Fruit fly (Drosophila melanogaster) whole organism, embryonic: ENCODE measurements around the gene CG12182.
A peak's percentile ranks its signal among the peaks of the same experiment; 100 is the strongest.

ENCODE experiments used
- Antp ChIP-seq: fragments of 200-800 bp; sonication (Bioruptor generic); optimal IDR thresholded peaks from 3 replicates; lab custom pipeline; 2016; ENCODE audit warnings: missing biosample characterization, missing genetic modification characterization
- Bgb ChIP-seq: fragments of 200-800 bp; sonication (Bioruptor generic); IDR thresholded peaks from 2 replicates; pipeline ENCODE4 v1.3.6; 2022; ENCODE audit warnings: missing biosample characterization, missing genetic modification characterization; ENCODE audit not compliant: partially characterized antibody
- CG11695 ChIP-seq: fragments of 200-800 bp; sonication (Bioruptor generic); IDR thresholded peaks from 3 replicates; pipeline ENCODE4 v1.3.6; 2022; ENCODE audit warnings: missing biosample characterization, missing genetic modification characterization
- CG12659 ChIP-seq: fragments of 200-800 bp; sonication (Bioruptor generic); optimal IDR thresholded peaks from 3 replicates; lab custom pipeline; 2017; ENCODE audit warnings: mild to moderate bottlenecking, missing biosample characterization, missing genetic modification reagents, missing genetic modification characterization
- CG13424 ChIP-seq: fragments of 200-800 bp; sonication (Bioruptor generic); optimal IDR thresholded peaks from 2 replicates; lab custom pipeline; 2019; ENCODE audit warnings: missing biosample characterization, mild to moderate bottlenecking, missing genetic modification characterization, moderate library complexity
- CG14965 ChIP-seq: fragments of 200-800 bp; sonication (Bioruptor generic); optimal IDR thresholded peaks from 2 replicates; lab custom pipeline; 2016; ENCODE audit warnings: missing biosample characterization, missing genetic modification characterization, borderline replicate concordance
- CG15269 ChIP-seq: fragments of 200-800 bp; sonication (Bioruptor generic); optimal IDR thresholded peaks from 2 replicates; lab custom pipeline; 2018; ENCODE audit warnings: missing biosample characterization, mild to moderate bottlenecking, missing genetic modification characterization, moderate library complexity
- CG15601 ChIP-seq: fragments of 200-800 bp; sonication (Bioruptor generic); optimal IDR thresholded peaks from 3 replicates; lab custom pipeline; 2019; ENCODE audit warnings: missing biosample characterization, mild to moderate bottlenecking, missing genetic modification characterization, moderate library complexity
- CG18599 ChIP-seq: fragments of 200-800 bp; sonication (Bioruptor generic); optimal IDR thresholded peaks from 3 replicates; lab custom pipeline; 2017; ENCODE audit warnings: missing biosample characterization, missing genetic modification characterization, mild to moderate bottlenecking, moderate library complexity, missing genetic modification reagents
- CG18764 ChIP-seq: fragments of 200-800 bp; sonication (Bioruptor generic); optimal IDR thresholded peaks from 3 replicates; lab custom pipeline; 2016; ENCODE audit warnings: missing biosample characterization, missing genetic modification characterization
- CG30020 ChIP-seq: fragments of 200-800 bp; optimal IDR thresholded peaks from 2 replicates; lab custom pipeline; 2019; ENCODE audit warnings: missing biosample characterization, mild to moderate bottlenecking, missing genetic modification characterization, moderate library complexity
- CG3281 ChIP-seq: fragments of 200-800 bp; sonication (Bioruptor generic); optimal IDR thresholded peaks from 3 replicates; lab custom pipeline; 2017; ENCODE audit warnings: missing biosample characterization, mild to moderate bottlenecking, missing genetic modification characterization
- CG43689 ChIP-seq: fragments of 200-800 bp; sonication (Bioruptor generic); IDR thresholded peaks from 2 replicates; pipeline ENCODE4 v1.3.6; 2022; ENCODE audit warnings: missing biosample characterization, missing genetic modification characterization
- CG6654 ChIP-seq: fragments of 200-800 bp; sonication (Bioruptor generic); optimal IDR thresholded peaks from 2 replicates; lab custom pipeline; 2017; ENCODE audit warnings: missing biosample characterization, mild to moderate bottlenecking, missing genetic modification characterization
- CG8089 ChIP-seq: fragments of 200-800 bp; sonication (Bioruptor generic); optimal IDR thresholded peaks from 3 replicates; lab custom pipeline; 2016; ENCODE audit warnings: missing biosample characterization, missing genetic modification characterization
- CG8478 ChIP-seq: fragments of >200 bp; optimal IDR thresholded peaks from 2 replicates; lab custom pipeline; 2018
- CG9876 ChIP-seq: fragments of 200-800 bp; sonication (Bioruptor generic); optimal IDR thresholded peaks from 2 replicates; lab custom pipeline; 2016; ENCODE audit warnings: missing biosample characterization, missing genetic modification characterization
- GATAe ChIP-seq: fragments of 200-800 bp; sonication (Bioruptor generic); conservative IDR thresholded peaks from 2 replicates; pipeline ENCODE4 v1.3.6; 2022; ENCODE audit warnings: missing biosample characterization, missing genetic modification characterization
- HLH4C ChIP-seq: fragments of 200-800 bp; sonication (Bioruptor generic); IDR thresholded peaks from 3 replicates; pipeline ENCODE4 v1.3.6; 2022; ENCODE audit warnings: missing biosample characterization, missing genetic modification characterization; ENCODE audit not compliant: partially characterized antibody
- Hand ChIP-seq: fragments of 200-800 bp; sonication (Bioruptor generic); optimal IDR thresholded peaks from 2 replicates; lab custom pipeline; 2017; ENCODE audit warnings: mild to moderate bottlenecking, missing biosample characterization, missing genetic modification reagents, missing genetic modification characterization
- Hmr ChIP-seq: fragments of 200-800 bp; sonication (Bioruptor generic); optimal IDR thresholded peaks from 3 replicates; lab custom pipeline; 2017; ENCODE audit warnings: mild to moderate bottlenecking, missing biosample characterization, missing genetic modification reagents, missing genetic modification characterization
- Hr3 ChIP-seq: fragments of 200-800 bp; sonication (Bioruptor generic); optimal IDR thresholded peaks from 3 replicates; lab custom pipeline; 2016; ENCODE audit warnings: missing biosample characterization, missing genetic modification characterization
- Hr39 ChIP-seq: fragments of >200 bp; optimal IDR thresholded peaks from 2 replicates; lab custom pipeline; 2017
- Mad ChIP-seq: fragments of 200-800 bp; sonication (Bioruptor generic); optimal IDR thresholded peaks from 2 replicates; lab custom pipeline; 2016; ENCODE audit warnings: missing biosample characterization, missing genetic modification characterization
- Max ChIP-seq: fragments of 200-800 bp; sonication (Bioruptor generic); optimal IDR thresholded peaks from 2 replicates; lab custom pipeline; 2016; ENCODE audit warnings: missing biosample characterization, mild to moderate bottlenecking, missing genetic modification characterization
- Meics ChIP-seq: fragments of 200-800 bp; sonication (Bioruptor generic); optimal IDR thresholded peaks from 2 replicates; lab custom pipeline; 2017; ENCODE audit warnings: missing biosample characterization, mild to moderate bottlenecking, missing genetic modification characterization
- Nf-YA ChIP-seq: fragments of 200-800 bp; sonication (Bioruptor generic); IDR thresholded peaks from 2 replicates; pipeline ENCODE4 v1.3.6; 2022; ENCODE audit warnings: missing biosample characterization, missing genetic modification characterization
- Nf-YC ChIP-seq: fragments of 200-800 bp; optimal IDR thresholded peaks from 3 replicates; lab custom pipeline; 2019; ENCODE audit warnings: missing biosample characterization, mild to moderate bottlenecking, missing genetic modification characterization, moderate library complexity
- Sox100B ChIP-seq: fragments of 200-800 bp; sonication (Bioruptor generic); optimal IDR thresholded peaks from 3 replicates; lab custom pipeline; 2018; ENCODE audit warnings: missing biosample characterization, mild to moderate bottlenecking, missing genetic modification characterization
- Taf1 ChIP-seq: fragments of 200-800 bp; sonication (Bioruptor generic); IDR thresholded peaks from 2 replicates; pipeline ENCODE4 v1.3.6; 2022; ENCODE audit warnings: missing biosample characterization, missing genetic modification characterization
- Xrp1 ChIP-seq: fragments of 200-800 bp; sonication (Bioruptor generic); IDR thresholded peaks from 2 replicates; pipeline ENCODE4 v1.3.6; 2022; ENCODE audit warnings: missing biosample characterization, missing genetic modification characterization
- caup ChIP-seq: fragments of 200-800 bp; sonication (Bioruptor generic); optimal IDR thresholded peaks from 3 replicates; lab custom pipeline; 2017; ENCODE audit warnings: missing biosample characterization, mild to moderate bottlenecking, missing genetic modification characterization, moderate library complexity; ENCODE audit not compliant: severe bottlenecking
- crp ChIP-seq, 2 experiments: fragments of 200-800 bp; sonication (Bioruptor generic); optimal IDR thresholded peaks; 2 replicates in 1 of 2; 3 replicates in 1 of 2; lab custom pipeline; 2017; ENCODE audit warnings: missing biosample characterization in 2 of 2, missing genetic modification characterization in 2 of 2, mild to moderate bottlenecking in 1 of 2, moderate library complexity in 1 of 2
- dimm ChIP-seq: fragments of 200-800 bp; sonication (Bioruptor generic); IDR thresholded peaks from 2 replicates; pipeline ENCODE4 v1.3.6; 2022; ENCODE audit warnings: missing biosample characterization, missing genetic modification characterization
- fd102C ChIP-seq: fragments of 200-800 bp; sonication (Bioruptor generic); optimal IDR thresholded peaks from 2 replicates; lab custom pipeline; 2018; ENCODE audit warnings: missing biosample characterization, mild to moderate bottlenecking, missing genetic modification characterization, moderate library complexity
- gcm2 ChIP-seq: fragments of 200-800 bp; sonication (Bioruptor generic); optimal IDR thresholded peaks from 2 replicates; lab custom pipeline; 2016; ENCODE audit warnings: missing biosample characterization, missing genetic modification characterization
- gem ChIP-seq: fragments of 200-800 bp; sonication (Bioruptor generic); optimal IDR thresholded peaks from 2 replicates; lab custom pipeline; 2019; ENCODE audit warnings: missing biosample characterization, mild to moderate bottlenecking, missing genetic modification characterization, moderate library complexity
- jing ChIP-seq: fragments of 200-800 bp; sonication (Bioruptor generic); optimal IDR thresholded peaks from 2 replicates; lab custom pipeline; 2018; ENCODE audit warnings: missing biosample characterization, mild to moderate bottlenecking, missing genetic modification characterization
- lbe ChIP-seq: fragments of 200-800 bp; sonication (Bioruptor generic); optimal IDR thresholded peaks from 2 replicates; lab custom pipeline; 2016; ENCODE audit warnings: missing biosample characterization, mild to moderate bottlenecking, missing genetic modification characterization
- luna ChIP-seq: fragments of 200-800 bp; sonication (Bioruptor generic); optimal IDR thresholded peaks from 2 replicates; lab custom pipeline; 2016; ENCODE audit warnings: missing biosample characterization, missing genetic modification characterization
- oc ChIP-seq: fragments of 200-800 bp; sonication (Bioruptor generic); optimal IDR thresholded peaks from 2 replicates; lab custom pipeline; 2018; ENCODE audit warnings: missing biosample characterization, mild to moderate bottlenecking, missing genetic modification characterization, moderate library complexity
- pfk ChIP-seq: fragments of 200-800 bp; sonication (Bioruptor generic); optimal IDR thresholded peaks from 2 replicates; lab custom pipeline; 2018; ENCODE audit warnings: missing biosample characterization, mild to moderate bottlenecking, missing genetic modification characterization, moderate library complexity
- pros ChIP-seq: fragments of 200-800 bp; sonication (Bioruptor generic); optimal IDR thresholded peaks from 3 replicates; lab custom pipeline; 2019; ENCODE audit warnings: missing biosample characterization, mild to moderate bottlenecking, missing genetic modification characterization, moderate library complexity
- sens ChIP-seq: fragments of 200-800 bp; sonication (Bioruptor generic); peaks from one replicate; lab custom pipeline; 2016; ENCODE audit warnings: missing biosample characterization, missing genetic modification characterization
- sna ChIP-seq: fragments of 200-800 bp; sonication (Bioruptor generic); IDR thresholded peaks from 2 replicates; pipeline ENCODE4 v1.3.6; 2022; ENCODE audit warnings: missing biosample characterization, missing genetic modification characterization; ENCODE audit not compliant: partially characterized antibody
- sqz ChIP-seq: fragments of 200-800 bp; sonication (Bioruptor generic); optimal IDR thresholded peaks from 3 replicates; lab custom pipeline; 2018; ENCODE audit warnings: missing biosample characterization, mild to moderate bottlenecking, missing genetic modification characterization
- stc ChIP-seq: fragments of 200-800 bp; sonication (Bioruptor generic); IDR thresholded peaks from 2 replicates; pipeline ENCODE4 v1.3.6; 2022; ENCODE audit warnings: missing biosample characterization, missing genetic modification characterization
- twi ChIP-seq: fragments of 200-800 bp; optimal IDR thresholded peaks from 2 replicates; lab custom pipeline; 2019; ENCODE audit warnings: missing biosample characterization, mild to moderate bottlenecking, missing genetic modification characterization, moderate library complexity
- usp ChIP-seq: fragments of >200 bp; optimal IDR thresholded peaks from 2 replicates; lab custom pipeline; 2017; ENCODE audit warnings: missing biosample characterization, missing genetic modification characterization

The CG12182 gene

DNA sequence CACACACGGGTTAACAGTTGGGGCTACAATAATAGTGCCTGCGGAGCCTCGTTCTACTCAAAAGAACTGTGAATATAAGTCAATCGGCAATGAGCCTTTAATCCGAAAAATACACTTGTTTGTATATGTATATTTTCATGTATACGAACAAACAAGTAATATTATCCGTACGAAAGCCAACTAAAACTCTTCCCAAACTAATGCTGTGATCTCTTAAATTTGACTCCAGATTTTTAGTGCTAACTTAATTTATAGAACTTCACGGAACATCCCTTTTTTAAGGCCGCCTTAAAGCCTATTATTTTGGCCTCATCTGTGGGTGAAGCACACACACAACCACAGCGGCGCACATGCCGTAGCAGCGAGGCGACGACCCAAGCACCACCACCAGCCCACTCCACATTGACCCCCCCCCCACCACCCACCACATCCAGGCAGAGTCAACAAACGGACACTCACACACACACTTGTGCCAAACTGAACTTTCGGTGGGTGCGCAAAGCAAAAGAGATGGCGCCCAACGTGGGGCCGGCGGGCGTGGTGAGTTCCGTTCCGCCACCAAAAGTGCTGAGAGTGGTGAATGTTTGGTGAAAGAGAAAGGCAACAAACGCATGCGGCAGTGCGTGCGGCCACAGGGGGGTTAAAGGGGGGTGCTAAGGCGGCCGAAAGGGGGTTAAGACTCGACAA is 15.1 kb downstream of the CG12182 start (continued):
- no peak for TF ChIP-seq pfk (GFP tag; lab: Kevin White, UChicago)
- no peak for TF ChIP-seq HLH4C (GFP tag; lab: Robert Waterston, UW)
- peak; percentile 46 for TF ChIP-seq oc
- peak; percentile 13 for TF ChIP-seq CG14965 (GFP tag; lab: Kevin White, UChicago)
- peak; percentile 86 for TF ChIP-seq CG3281 (GFP tag; lab: Kevin White, UChicago)
- TF ChIP-seq sens: peak; percentile 96
- peak; percentile 10 for TF ChIP-seq lbe
- TF ChIP-seq Hr39 (lab: Kevin White, UChicago): no peak
- TF ChIP-seq Sox100B: peak; percentile 92
- peak; percentile 89 for TF ChIP-seq CG15269 (tag; lab: Kevin White, UChicago)
- TF ChIP-seq CG8478 (lab: Kevin White, UChicago): no peak
- TF ChIP-seq CG18764: peak; percentile 66
- TF ChIP-seq fd102C (GFP tag; lab: Kevin White, UChicago): no peak
- peak; percentile 91 for TF ChIP-seq gem (tag; lab: Kevin White, UChicago)
- no peak for TF ChIP-seq Taf1 (GFP tag; lab: Robert Waterston, UW)
- TF ChIP-seq Hr3 (GFP tag; lab: Kevin White, UChicago): peak; percentile 76
- peak; percentile 83 for TF ChIP-seq CG15601 (tag; lab: Kevin White, UChicago)
- peak; percentile 58; the same call in 1 of the 2 replicates for TF ChIP-seq Bgb (GFP tag; lab: Robert Waterston, UW)
- peak; percentile 56 for TF ChIP-seq CG6654 (GFP tag; lab: Kevin White, UChicago)
- TF ChIP-seq stc (GFP tag; lab: Robert Waterston, UW): peak; percentile 67
- TF ChIP-seq CG43689 (GFP tag; lab: Robert Waterston, UW): peak; percentile 9; the same call in 1 of the 2 replicates
- TF ChIP-seq luna (GFP tag; lab: Kevin White, UChicago): no peak
- 0 out of 2 replicates have a peak, but pooled peaks have one; percentile 33 for TF ChIP-seq sna (GFP tag; lab: Robert Waterston, UW)
- TF ChIP-seq twi (tag; lab: Kevin White, UChicago): peak; percentile 53
- TF ChIP-seq CG13424 (tag; lab: Kevin White, UChicago): peak; percentile 89
- TF ChIP-seq Nf-YC: peak; percentile 70
- no peak for TF ChIP-seq GATAe (GFP tag; lab: Robert Waterston, UW)
- TF ChIP-seq Mad (GFP tag; lab: Kevin White, UChicago): peak; percentile 58
- TF ChIP-seq Hmr: peak; percentile 92
- TF ChIP-seq CG30020 (tag; lab: Kevin White, UChicago): peak; percentile 35
- TF ChIP-seq pros (GFP tag; lab: Kevin White, UChicago): peak; percentile 91
- peak; percentile 92 for TF ChIP-seq CG18599 (GFP tag; lab: Kevin White, UChicago)
- peak; percentile 87 for TF ChIP-seq Hand (GFP tag; lab: Kevin White, UChicago)
- TF ChIP-seq Antp (GFP tag; lab: Kevin White, UChicago): peak; percentile 71
- TF ChIP-seq Xrp1 (GFP tag; lab: Robert Waterston, UW): peak; percentile 73
- peak; percentile 88 for TF ChIP-seq CG12659 (GFP tag; lab: Kevin White, UChicago)
- no peak for TF ChIP-seq usp (GFP tag; lab: Kevin White, UChicago)
- peak; percentile 88 for TF ChIP-seq CG11695 (GFP tag; lab: Robert Waterston, UW)
- peak; percentile 59 for TF ChIP-seq CG8089 (GFP tag; lab: Kevin White, UChicago)
- TF ChIP-seq Max: peak; percentile 69
- TF ChIP-seq gcm2 (GFP tag; lab: Kevin White, UChicago): no peak
- TF ChIP-seq Nf-YA (GFP tag; lab: Robert Waterston, UW): 0 out of 2 replicates have a peak, but pooled peaks have one; percentile 42
- peak in 1 of 2 experiments; percentile 31 for TF ChIP-seq crp (GFP tag; optimal IDR thresholded peaks at IDR 0.05; lab: Kevin White, UChicago)
- TF ChIP-seq caup: peak; percentile 76
- TF ChIP-seq jing (GFP tag; lab: Kevin White, UChicago): peak; percentile 56
- TF ChIP-seq dimm (GFP tag; lab: Robert Waterston, UW): no peak
- TF ChIP-seq CG9876: peak; percentile 51
- TF ChIP-seq Meics (GFP tag; lab: Kevin White, UChicago): peak; percentile 88
- TF ChIP-seq sqz (GFP tag; lab: Kevin White, UChicago): peak; percentile 50
